Fruit fly (Drosophila melanogaster) whole organism, embryonic: ENCODE data around the gene CG5892.

Source experiments
- Abd-B ChIP-seq: fragments of 200-800 bp; sonication (Bioruptor generic); optimal IDR thresholded peaks from 2 replicates; lab custom pipeline; 2018; ENCODE audit warnings: missing biosample characterization, mild to moderate bottlenecking, missing genetic modification characterization, moderate library complexity
- Antp ChIP-seq: fragments of 200-800 bp; sonication (Bioruptor generic); optimal IDR thresholded peaks from 3 replicates; lab custom pipeline; 2016; ENCODE audit warnings: missing biosample characterization, missing genetic modification characterization
- CG10654 ChIP-seq: fragments of 200-800 bp; sonication (Bioruptor generic); optimal IDR thresholded peaks from 2 replicates; lab custom pipeline; 2016; ENCODE audit warnings: missing biosample characterization, missing genetic modification characterization
- CG12155 ChIP-seq: fragments of 200-800 bp; sonication (Bioruptor generic); optimal IDR thresholded peaks from 3 replicates; lab custom pipeline; 2016; ENCODE audit warnings: missing biosample characterization, missing genetic modification characterization
- CG12659 ChIP-seq: fragments of 200-800 bp; sonication (Bioruptor generic); optimal IDR thresholded peaks from 3 replicates; lab custom pipeline; 2017; ENCODE audit warnings: mild to moderate bottlenecking, missing biosample characterization, missing genetic modification reagents, missing genetic modification characterization
- CG13123 ChIP-seq: fragments of 200-800 bp; sonication (Bioruptor generic); optimal IDR thresholded peaks from 2 replicates; lab custom pipeline; 2016; ENCODE audit warnings: missing biosample characterization, missing genetic modification characterization
- CG13424 ChIP-seq: fragments of 200-800 bp; sonication (Bioruptor generic); optimal IDR thresholded peaks from 2 replicates; lab custom pipeline; 2019; ENCODE audit warnings: missing biosample characterization, mild to moderate bottlenecking, missing genetic modification characterization, moderate library complexity
- CG14050 ChIP-seq: fragments of 200-800 bp; sonication (Bioruptor generic); IDR thresholded peaks from 3 replicates; pipeline ENCODE4 v1.3.6; 2022; ENCODE audit warnings: missing biosample characterization, missing genetic modification characterization
- CG14667 ChIP-seq: fragments of 200-800 bp; sonication (Bioruptor generic); IDR thresholded peaks from 2 replicates; pipeline ENCODE4 v1.3.6; 2022; ENCODE audit warnings: missing biosample characterization, missing genetic modification characterization
- CG14710 ChIP-seq: fragments of 200-800 bp; sonication (Bioruptor generic); optimal IDR thresholded peaks from 3 replicates; lab custom pipeline; 2019; ENCODE audit warnings: missing biosample characterization, mild to moderate bottlenecking, missing genetic modification characterization, moderate library complexity
- CG14860 ChIP-seq: fragments of 200-800 bp; sonication (Bioruptor generic); IDR thresholded peaks from 3 replicates; pipeline ENCODE4 v1.3.6; 2022; ENCODE audit warnings: missing biosample characterization, missing genetic modification characterization; ENCODE audit not compliant: partially characterized antibody
- CG1529 ChIP-seq: fragments of 200-800 bp; sonication (Bioruptor generic); optimal IDR thresholded peaks from 3 replicates; lab custom pipeline; 2018; ENCODE audit warnings: missing biosample characterization, missing genetic modification characterization
- CG18619 ChIP-seq: fragments of 200-800 bp; sonication (Bioruptor generic); optimal IDR thresholded peaks from 3 replicates; lab custom pipeline; 2017; ENCODE audit warnings: missing biosample characterization, mild to moderate bottlenecking, missing genetic modification characterization
- CG18764 ChIP-seq: fragments of 200-800 bp; sonication (Bioruptor generic); optimal IDR thresholded peaks from 3 replicates; lab custom pipeline; 2016; ENCODE audit warnings: missing biosample characterization, missing genetic modification characterization
- CG31388 ChIP-seq: fragments of 200-800 bp; sonication (Bioruptor generic); optimal IDR thresholded peaks from 2 replicates; lab custom pipeline; 2016; ENCODE audit warnings: missing biosample characterization, missing genetic modification characterization
- CG32532 ChIP-seq: fragments of 200-800 bp; sonication (Bioruptor generic); IDR thresholded peaks from 2 replicates; pipeline ENCODE4 v1.3.6; 2022; ENCODE audit warnings: missing biosample characterization, missing genetic modification characterization
- CG32772 ChIP-seq: fragments of 200-800 bp; sonication (Bioruptor generic); IDR thresholded peaks from 2 replicates; pipeline ENCODE4 v1.3.6; 2022; ENCODE audit warnings: missing biosample characterization, missing genetic modification characterization
- CG4424 ChIP-seq: fragments of 200-800 bp; sonication (Bioruptor generic); optimal IDR thresholded peaks from 3 replicates; lab custom pipeline; 2016; ENCODE audit warnings: missing biosample characterization, missing genetic modification characterization
- CG5180 ChIP-seq: fragments of 200-800 bp; sonication (Bioruptor generic); optimal IDR thresholded peaks from 3 replicates; lab custom pipeline; 2017; ENCODE audit warnings: missing biosample characterization, missing genetic modification characterization, mild to moderate bottlenecking, moderate library complexity, missing genetic modification reagents
- CG5953 ChIP-seq: fragments of 200-800 bp; sonication (Bioruptor generic); IDR thresholded peaks from 2 replicates; pipeline ENCODE4 v1.3.6; 2022; ENCODE audit warnings: missing biosample characterization, missing genetic modification characterization
- CG6254 ChIP-seq: fragments of 200-800 bp; sonication (Bioruptor generic); optimal IDR thresholded peaks from 3 replicates; lab custom pipeline; 2017; ENCODE audit warnings: mild to moderate bottlenecking, missing biosample characterization, missing genetic modification reagents, missing genetic modification characterization
- CG6689 ChIP-seq: fragments of 200-800 bp; sonication (Bioruptor generic); IDR thresholded peaks from 2 replicates; pipeline ENCODE4 v1.3.6; 2022; ENCODE audit warnings: missing biosample characterization, missing genetic modification characterization
- CG6765 ChIP-seq: fragments of 200-800 bp; sonication (Bioruptor generic); optimal IDR thresholded peaks from 3 replicates; lab custom pipeline; 2017; ENCODE audit warnings: missing biosample characterization, mild to moderate bottlenecking, missing genetic modification characterization
- CG7987 ChIP-seq: fragments of 200-800 bp; sonication (Bioruptor generic); optimal IDR thresholded peaks from 2 replicates; lab custom pipeline; 2018; ENCODE audit warnings: missing biosample characterization, mild to moderate bottlenecking, missing genetic modification characterization, moderate library complexity
- CG8281 ChIP-seq: fragments of 200-800 bp; sonication (Bioruptor generic); optimal IDR thresholded peaks from 2 replicates; lab custom pipeline; 2018; ENCODE audit warnings: missing biosample characterization, mild to moderate bottlenecking, missing genetic modification characterization, moderate library complexity
- CG9437 ChIP-seq: fragments of 200-800 bp; sonication (Bioruptor generic); optimal IDR thresholded peaks from 2 replicates; lab custom pipeline; 2018; ENCODE audit warnings: missing biosample characterization, mild to moderate bottlenecking, missing genetic modification characterization
- D ChIP-seq, 2 experiments: fragments of 200-800 bp in 1 of 2; fragments of >200 bp in 1 of 2; sonication (Bioruptor generic) in 1 of 2; optimal IDR thresholded peaks; 2 replicates in 1 of 2; 3 replicates in 1 of 2; lab custom pipeline; 2017; ENCODE audit warnings: mild to moderate bottlenecking in 1 of 2, missing biosample characterization in 1 of 2, missing genetic modification characterization in 1 of 2, missing genetic modification reagents in 1 of 2
- Dbx ChIP-seq: fragments of 200-800 bp; sonication (Bioruptor generic); IDR thresholded peaks from 3 replicates; pipeline ENCODE4 v1.3.6; 2022; ENCODE audit warnings: missing biosample characterization, missing genetic modification characterization
- E2f1 ChIP-seq: fragments of 200-800 bp; sonication (Bioruptor generic); IDR thresholded peaks from 2 replicates; pipeline ENCODE4 v1.3.6; 2022; ENCODE audit warnings: missing biosample characterization, missing genetic modification characterization
- Meics ChIP-seq: fragments of 200-800 bp; sonication (Bioruptor generic); optimal IDR thresholded peaks from 2 replicates; lab custom pipeline; 2017; ENCODE audit warnings: missing biosample characterization, mild to moderate bottlenecking, missing genetic modification characterization
- Nf-YB ChIP-seq: fragments of 200-800 bp; sonication (Bioruptor generic); optimal IDR thresholded peaks from 3 replicates; lab custom pipeline; 2019; ENCODE audit warnings: missing biosample characterization, mild to moderate bottlenecking, missing genetic modification characterization, moderate library complexity
- cwo ChIP-seq: fragments of 200-800 bp; sonication (Bioruptor generic); optimal IDR thresholded peaks from 3 replicates; lab custom pipeline; 2017; ENCODE audit warnings: missing biosample characterization, missing genetic modification characterization, mild to moderate bottlenecking, moderate library complexity, missing genetic modification reagents
- esg ChIP-seq: fragments of 200-800 bp; sonication (Bioruptor generic); conservative IDR thresholded peaks from 2 replicates; pipeline ENCODE4 v1.3.6; 2022; ENCODE audit warnings: missing biosample characterization, missing genetic modification characterization
- fd64A ChIP-seq: fragments of 200-800 bp; sonication (Bioruptor generic); optimal IDR thresholded peaks from 3 replicates; lab custom pipeline; 2018; ENCODE audit warnings: missing biosample characterization, mild to moderate bottlenecking, missing genetic modification characterization
- ftz-f1 ChIP-seq: fragments of 200-800 bp; sonication (Bioruptor generic); optimal IDR thresholded peaks from 2 replicates; lab custom pipeline; 2016; ENCODE audit warnings: missing biosample characterization, missing genetic modification characterization
- fu2 ChIP-seq: fragments of 200-800 bp; sonication (Bioruptor generic); optimal IDR thresholded peaks from 2 replicates; lab custom pipeline; 2016; ENCODE audit warnings: missing biosample characterization, missing genetic modification characterization
- gcm ChIP-seq: fragments of 200-800 bp; sonication (Bioruptor generic); optimal IDR thresholded peaks from 2 replicates; lab custom pipeline; 2019; ENCODE audit warnings: missing biosample characterization, mild to moderate bottlenecking, missing genetic modification characterization, moderate library complexity
- knrl ChIP-seq: fragments of 200-800 bp; sonication (Bioruptor generic); IDR thresholded peaks from 3 replicates; pipeline ENCODE4 v1.3.6; 2022; ENCODE audit warnings: missing biosample characterization, missing genetic modification characterization; ENCODE audit not compliant: partially characterized antibody
- mam ChIP-seq: fragments of 200-800 bp; sonication (Bioruptor generic); optimal IDR thresholded peaks from 3 replicates; lab custom pipeline; 2016; ENCODE audit warnings: missing biosample characterization, missing genetic modification characterization
- nerfin-1 ChIP-seq: fragments of 200-800 bp; sonication (Bioruptor generic); optimal IDR thresholded peaks from 3 replicates; lab custom pipeline; 2019; ENCODE audit warnings: missing biosample characterization, mild to moderate bottlenecking, missing genetic modification characterization, moderate library complexity
- psq ChIP-seq: fragments of 200-800 bp; sonication (Bioruptor generic); optimal IDR thresholded peaks from 2 replicates; lab custom pipeline; 2017; ENCODE audit warnings: missing biosample characterization, missing genetic modification characterization
- pum ChIP-seq: fragments of 200-800 bp; sonication (Bioruptor generic); optimal IDR thresholded peaks from 2 replicates; lab custom pipeline; 2016; ENCODE audit warnings: missing biosample characterization, missing genetic modification characterization
- pzg ChIP-seq: fragments of 200-800 bp; sonication (Bioruptor generic); optimal IDR thresholded peaks from 3 replicates; lab custom pipeline; 2018; ENCODE audit warnings: missing biosample characterization, mild to moderate bottlenecking, missing genetic modification characterization, moderate library complexity
- schlank ChIP-seq: fragments of 200-800 bp; sonication (Bioruptor generic); optimal IDR thresholded peaks from 2 replicates; lab custom pipeline; 2018; ENCODE audit warnings: missing biosample characterization, mild to moderate bottlenecking, missing genetic modification characterization
- sob ChIP-seq: fragments of 200-800 bp; sonication (Bioruptor generic); IDR thresholded peaks from 2 replicates; pipeline ENCODE4 v1.3.6; 2022; ENCODE audit warnings: missing biosample characterization, missing genetic modification characterization
- stc ChIP-seq: fragments of 200-800 bp; sonication (Bioruptor generic); IDR thresholded peaks from 2 replicates; pipeline ENCODE4 v1.3.6; 2022; ENCODE audit warnings: missing biosample characterization, missing genetic modification characterization
- sug ChIP-seq: fragments of 200-800 bp; optimal IDR thresholded peaks from 2 replicates; lab custom pipeline; 2019; ENCODE audit warnings: missing biosample characterization, mild to moderate bottlenecking, missing genetic modification characterization, moderate library complexity
- tna ChIP-seq: fragments of 200-800 bp; sonication (Bioruptor generic); IDR thresholded peaks from 2 replicates; pipeline ENCODE4 v1.3.6; 2022; ENCODE audit warnings: missing biosample characterization, missing genetic modification characterization; ENCODE audit not compliant: partially characterized antibody
- ttk ChIP-seq: fragments of 200-800 bp; sonication (Bioruptor generic); IDR thresholded peaks from 2 replicates; pipeline ENCODE4 v2.1.2; 2022; ENCODE audit warnings: missing biosample characterization, missing genetic modification characterization
- zfh2 ChIP-seq: fragments of 200-800 bp; sonication (Bioruptor generic); optimal IDR thresholded peaks from 2 replicates; lab custom pipeline; 2016; ENCODE audit warnings: missing biosample characterization, missing genetic modification characterization

CG5892 gene

DNA sequence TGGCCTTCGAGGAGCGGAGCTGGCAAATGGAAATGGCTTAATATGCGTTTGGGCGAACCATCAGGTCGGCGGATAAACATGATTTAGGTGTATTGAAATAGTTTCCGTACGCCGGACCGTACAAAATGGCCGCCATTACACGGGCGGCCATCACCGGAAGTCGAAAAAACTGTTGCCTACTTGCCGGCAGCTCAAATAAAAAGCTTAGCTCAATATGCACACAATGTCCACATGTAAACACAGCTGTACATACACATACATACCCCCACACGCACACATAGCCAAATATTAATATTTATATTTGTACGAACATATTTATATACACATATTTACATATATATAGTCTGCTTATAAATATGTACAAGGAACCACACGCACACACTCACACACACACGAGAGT is 20.8 kb downstream of the CG5892 start (continued):
- TF ChIP-seq CG14667 (GFP tag; lab: Robert Waterston, UW) (no peak), schlank (peak; percentile 9), fu2 (GFP tag; lab: Kevin White, UChicago) (no peak), esg (GFP tag; lab: Robert Waterston, UW) (no peak), knrl (GFP tag; lab: Robert Waterston, UW) (no peak), sob (GFP tag; lab: Robert Waterston, UW) (peak; percentile 66), CG12155 (no peak), D (optimal IDR thresholded peaks at IDR 0.05; lab: Kevin White, UChicago) (no peak), D (GFP tag; optimal IDR thresholded peaks at IDR 0.05; lab: Kevin White, UChicago) (no peak), CG18619 (GFP tag; lab: Kevin White, UChicago) (peak; percentile 36), CG32772 (GFP tag; lab: Robert Waterston, UW) (0 out of 2 replicates have a peak, but pooled peaks have one; percentile 20), CG14050 (no peak), gcm (GFP tag; lab: Kevin White, UChicago) (peak; percentile 32), ftz-f1 (GFP tag; lab: Kevin White, UChicago) (no peak), Meics (GFP tag; lab: Kevin White, UChicago) (peak; percentile 43), CG10654 (no peak), fd64A (GFP tag; lab: Kevin White, UChicago) (peak; percentile 31), zfh2 (no peak), CG8281 (tag; lab: Kevin White, UChicago) (no peak), E2f1 (GFP tag; lab: Robert Waterston, UW) (no peak), CG5953 (GFP tag; lab: Robert Waterston, UW) (peak; percentile 19; the same call in 1 of the 2 replicates), Abd-B (GFP tag; lab: Kevin White, UChicago) (no peak), CG6254 (GFP tag; lab: Kevin White, UChicago) (peak; percentile 26), psq (GFP tag; lab: Kevin White, UChicago) (no peak), stc (GFP tag; lab: Robert Waterston, UW) (peak; percentile 61; the same call in 1 of the 2 replicates), CG6765 (GFP tag; lab: Kevin White, UChicago) (peak; percentile 10), mam (GFP tag; lab: Kevin White, UChicago) (no peak), CG7987 (GFP tag; lab: Kevin White, UChicago) (peak; percentile 48), CG31388 (GFP tag; lab: Kevin White, UChicago) (no peak), nerfin-1 (tag; lab: Kevin White, UChicago) (peak; percentile 19), ttk (GFP tag; lab: Robert Waterston, UW) (0 out of 2 replicates have a peak, but pooled peaks have one; percentile 24), CG14860 (GFP tag; lab: Robert Waterston, UW) (no peak), CG32532 (peak; percentile 39; the same call in 1 of the 2 replicates), CG12659 (peak; percentile 33), cwo (GFP tag; lab: Kevin White, UChicago) (no peak), CG13123 (GFP tag; lab: Kevin White, UChicago) (no peak), pzg (GFP tag; lab: Kevin White, UChicago) (no peak), pum (GFP tag; lab: Kevin White, UChicago) (no peak), CG1529 (GFP tag; lab: Kevin White, UChicago) (peak; percentile 37), CG18764 (GFP tag; lab: Kevin White, UChicago) (no peak), CG4424 (GFP tag; lab: Kevin White, UChicago) (no peak), Nf-YB (peak; percentile 17), CG9437 (GFP tag; lab: Kevin White, UChicago) (no peak), Dbx (no peak; the same call in 2 of the 3 replicates), CG13424 (tag; lab: Kevin White, UChicago) (no peak), CG5180 (GFP tag; lab: Kevin White, UChicago) (no peak), CG6689 (GFP tag; lab: Robert Waterston, UW) (0 out of 2 replicates have a peak, but pooled peaks have one; percentile 18), sug (no peak), CG14710 (tag; lab: Kevin White, UChicago) (peak; percentile 12), Antp (GFP tag; lab: Kevin White, UChicago) (no peak), tna (GFP tag; lab: Robert Waterston, UW) (no peak)
